Fruit fly (Drosophila melanogaster): ENCODE results near the gene CG7294.

DNA sequence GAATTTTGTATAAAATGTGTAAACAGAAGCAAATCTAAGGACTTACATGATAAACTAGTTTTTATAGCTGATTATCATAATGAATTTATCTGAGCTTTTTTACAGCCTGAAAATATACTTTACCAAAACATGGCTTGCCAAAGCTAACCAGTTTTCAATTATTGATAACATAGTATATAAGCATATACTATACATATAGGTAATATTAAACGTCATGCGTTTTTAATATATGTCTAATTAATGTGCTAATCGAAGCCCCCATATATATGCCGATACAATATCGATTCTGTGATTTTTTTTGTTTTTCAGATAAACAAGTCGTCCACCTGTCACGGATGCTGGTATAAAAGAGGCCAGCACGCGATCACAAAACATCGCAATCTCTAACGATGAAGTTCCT lies 7.5 kb downstream of the CG7294 start, which contains the start of gene CG17107:
- no peak for TF ChIP-seq CG33017 (tag; optimal IDR thresholded peaks at IDR 0.05)
- TF ChIP-seq ovo (GFP tag; optimal IDR thresholded peaks at IDR 0.05): no peak
- TF ChIP-seq kay (GFP tag; ENCODE audit: borderline replicate concordance): no peak
- no peak for TF ChIP-seq pad (GFP tag; optimal IDR thresholded peaks at IDR 0.05)
- no peak for TF ChIP-seq tj (GFP tag; optimal IDR thresholded peaks at IDR 0.05)
- TF ChIP-seq Hr96 (GFP tag; optimal IDR thresholded peaks at IDR 0.05): no peak
- TF ChIP-seq CG5204 (GFP tag; optimal IDR thresholded peaks at IDR 0.05): no peak
- TF ChIP-seq CG1620 (GFP tag; optimal IDR thresholded peaks at IDR 0.05): no peak
